Fruit fly (Drosophila melanogaster): ENCODE measurements around the gene CG12531.

Gene CG12531

dm6 chrX:19748565-19748964, 29.8 kb downstream of the CG12531 start (continued):
- TF ChIP-seq Lhr (GFP tag; optimal IDR thresholded peaks at IDR 0.05) (peak; percentile 18), Scr (GFP tag; IDR thresholded peaks at IDR 0.05; ENCODE audit: partially characterized antibody) (peak; percentile 54), TFAM (GFP tag; optimal IDR thresholded peaks at IDR 0.05) (no peak), MBD-R2 (GFP tag; IDR thresholded peaks at IDR 0.05) (peak; percentile 62), NfI (GFP tag; optimal IDR thresholded peaks at IDR 0.05) (no peak), CG7556 (GFP tag; optimal IDR thresholded peaks at IDR 0.05) (no peak), exex (tag; optimal IDR thresholded peaks at IDR 0.05) (no peak), tio (GFP tag; optimal IDR thresholded peaks at IDR 0.05) (no peak), unc-4 (GFP tag; IDR thresholded peaks at IDR 0.05; ENCODE audit: partially characterized antibody) (peak; percentile 51), CG14014 (GFP tag; IDR thresholded peaks at IDR 0.05) (no peak), CG9797 (GFP tag; optimal IDR thresholded peaks at IDR 0.05) (peak; percentile 43), CG5245 (GFP tag; optimal IDR thresholded peaks at IDR 0.05) (no peak), Six4 (GFP tag; optimal IDR thresholded peaks at IDR 0.05) (no peak), CG6791 (GFP tag; IDR thresholded peaks at IDR 0.05; ENCODE audit: partially characterized antibody) (peak; percentile 63; the same call in 2 of the 3 replicates), Xbp1 (GFP tag; optimal IDR thresholded peaks at IDR 0.05) (no peak), CG8924 (tag; optimal IDR thresholded peaks at IDR 0.05) (no peak), HLHmδ (GFP tag; optimal IDR thresholded peaks at IDR 0.05) (no peak), Atf3 (GFP tag; optimal IDR thresholded peaks at IDR 0.05) (no peak), CG15479 (GFP tag; optimal IDR thresholded peaks at IDR 0.05) (peak; percentile 64), CG4707 (GFP tag; optimal IDR thresholded peaks at IDR 0.05) (no peak), pzg (GFP tag; optimal IDR thresholded peaks at IDR 0.05) (peak; percentile 82), CTCF (GFP tag; optimal IDR thresholded peaks at IDR 0.05) (no peak), onecut (GFP tag; IDR thresholded peaks at IDR 0.05) (peak; percentile 53), Camta (GFP tag; optimal IDR thresholded peaks at IDR 0.05) (no peak), CG32772 (GFP tag; IDR thresholded peaks at IDR 0.05) (no peak), BtbVII (GFP tag; optimal IDR thresholded peaks at IDR 0.05) (no peak), trem (tag; optimal IDR thresholded peaks at IDR 0.05) (peak; percentile 63), ac (GFP tag; optimal IDR thresholded peaks at IDR 0.05) (no peak), sug (tag; optimal IDR thresholded peaks at IDR 0.05) (peak; percentile 35), Taf1 (GFP tag; IDR thresholded peaks at IDR 0.05) (no peak), CG8359 (GFP tag; optimal IDR thresholded peaks at IDR 0.05; ENCODE audit: borderline replicate concordance) (no peak), Sry-δ (GFP tag; optimal IDR thresholded peaks at IDR 0.05) (peak; percentile 75), E2f2 (GFP tag; IDR thresholded peaks at IDR 0.05) (peak; percentile 97), CG31388 (GFP tag; optimal IDR thresholded peaks at IDR 0.05) (no peak), Awh (GFP tag; IDR thresholded peaks at IDR 0.05) (no peak), CG43689 (GFP tag; IDR thresholded peaks at IDR 0.05) (no peak), ranshi (GFP tag; IDR thresholded peaks at IDR 0.05) (no peak), salm (tag; optimal IDR thresholded peaks at IDR 0.05) (no peak), sr (GFP tag; IDR thresholded peaks at IDR 0.05) (no peak), CG14965 (GFP tag; optimal IDR thresholded peaks at IDR 0.05; ENCODE audit: borderline replicate concordance) (no peak), Dbx (GFP tag; IDR thresholded peaks at IDR 0.05) (no peak), dpn (GFP tag; optimal IDR thresholded peaks at IDR 0.05) (peak in 1 of 2 experiments; percentile 8), CG17802 (tag; optimal IDR thresholded peaks at IDR 0.05) (no peak), Hey (tag; optimal IDR thresholded peaks at IDR 0.05) (no peak), pho (GFP tag; optimal IDR thresholded peaks at IDR 0.05) (peak; percentile 4), CG30431 (GFP tag; optimal IDR thresholded peaks at IDR 0.05) (no peak), Doc3 (GFP tag; IDR thresholded peaks at IDR 0.05; ENCODE audit: partially characterized antibody) (no peak), Ssrp (tag; optimal IDR thresholded peaks at IDR 0.05) (no peak), YL-1 (GFP tag; optimal IDR thresholded peaks at IDR 0.05) (peak; percentile 23), sqz (GFP tag; optimal IDR thresholded peaks at IDR 0.05) (no peak), cwo (GFP tag; optimal IDR thresholded peaks at IDR 0.05) (no peak), CG3847 (GFP tag; IDR thresholded peaks at IDR 0.05) (peak; percentile 69)
